Fruit fly (Drosophila melanogaster): ENCODE data around the gene CG18476.

CG18476 gene

dm6 chr3R:11628416-11629041, 49.4 kb downstream of the CG18476 start, which contains the start of gene CG14712 (continued):
- TF ChIP-seq Hr78 (GFP tag; optimal IDR thresholded peaks at IDR 0.05) (no peak), chif (GFP tag; optimal IDR thresholded peaks at IDR 0.05) (no peak), salm (tag; optimal IDR thresholded peaks at IDR 0.05) (no peak), CG18619 (GFP tag; optimal IDR thresholded peaks at IDR 0.05) (no peak), kah (GFP tag; optimal IDR thresholded peaks at IDR 0.05) (no peak), h (optimal IDR thresholded peaks at IDR 0.05) (no peak), CG16815 (GFP tag; optimal IDR thresholded peaks at IDR 0.05) (no peak), CG7556 (GFP tag; optimal IDR thresholded peaks at IDR 0.05) (no peak), mirr (GFP tag; optimal IDR thresholded peaks at IDR 0.05) (no peak), CG4854 (GFP tag; optimal IDR thresholded peaks at IDR 0.05) (no peak), sens-2 (GFP tag; IDR thresholded peaks at IDR 0.05) (no peak), nau (GFP tag; optimal IDR thresholded peaks at IDR 0.05) (no peak), dm (GFP tag; optimal IDR thresholded peaks at IDR 0.05) (peak; percentile 28), CG8290 (GFP tag; optimal IDR thresholded peaks at IDR 0.05) (no peak), CG8290 (tag; optimal IDR thresholded peaks at IDR 0.05) (no peak), CG7839 (tag; optimal IDR thresholded peaks at IDR 0.05) (no peak), CG13123 (GFP tag; optimal IDR thresholded peaks at IDR 0.05) (no peak), CG9609 (GFP tag; optimal IDR thresholded peaks at IDR 0.05) (no peak), grau (tag; optimal IDR thresholded peaks at IDR 0.05) (no peak), NC2α (GFP tag; optimal IDR thresholded peaks at IDR 0.05) (no peak), CG9727 (GFP tag; optimal IDR thresholded peaks at IDR 0.05) (no peak), Gug (GFP tag; IDR thresholded peaks at IDR 0.05) (no peak), B-H1 (GFP tag; IDR thresholded peaks at IDR 0.05) (no peak), pita (GFP tag; optimal IDR thresholded peaks at IDR 0.05) (no peak), CG2875 (GFP tag; optimal IDR thresholded peaks at IDR 0.05) (no peak), nom (GFP tag; optimal IDR thresholded peaks at IDR 0.05) (no peak), tna (GFP tag; IDR thresholded peaks at IDR 0.05; ENCODE audit: partially characterized antibody) (no peak), CG8388 (GFP tag; optimal IDR thresholded peaks at IDR 0.05) (no peak), Chrac-16 (GFP tag; optimal IDR thresholded peaks at IDR 0.05) (no peak), Doc2 (GFP tag; IDR thresholded peaks at IDR 0.05) (no peak), wor (GFP tag; IDR thresholded peaks at IDR 0.05) (no peak), CG3838 (GFP tag; optimal IDR thresholded peaks at IDR 0.05) (no peak), sim (GFP tag; IDR thresholded peaks at IDR 0.05) (no peak), ash1 (GFP tag; optimal IDR thresholded peaks at IDR 0.05) (no peak), CG7357 (GFP tag; IDR thresholded peaks at IDR 0.05) (no peak), GATAe (GFP tag; conservative IDR thresholded peaks at IDR 0.05) (no peak), Dref (GFP tag; IDR thresholded peaks at IDR 0.05) (peak; percentile 90), NFAT (GFP tag; IDR thresholded peaks at IDR 0.05) (no peak), bowl (GFP tag; IDR thresholded peaks at IDR 0.05) (no peak), crc (GFP tag; optimal IDR thresholded peaks at IDR 0.05) (no peak), usp (GFP tag; optimal IDR thresholded peaks at IDR 0.05) (no peak), Ada2b (GFP tag; IDR thresholded peaks at IDR 0.05) (no peak), fru (optimal IDR thresholded peaks at IDR 0.05) (no peak), CG1024 (GFP tag; IDR thresholded peaks at IDR 0.05) (no peak), tll (GFP tag; optimal IDR thresholded peaks at IDR 0.05) (no peak), CG3407 (GFP tag; optimal IDR thresholded peaks at IDR 0.05) (no peak), gce (GFP tag; IDR thresholded peaks at IDR 0.05) (no peak), Blimp-1 (GFP tag; optimal IDR thresholded peaks at IDR 0.05) (no peak), Vsx1 (GFP tag; optimal IDR thresholded peaks at IDR 0.05) (no peak), tgo (GFP tag; IDR thresholded peaks at IDR 0.05) (no peak), CG1792 (GFP tag; optimal IDR thresholded peaks at IDR 0.05) (no peak), ind (GFP tag; optimal IDR thresholded peaks at IDR 0.05) (no peak), CG10321 (GFP tag; IDR thresholded peaks at IDR 0.05) (no peak)
